Fruit fly (Drosophila melanogaster): Measurements from ENCODE around the gene osa.

Gene osa

dm6 chr3R:17703691-17704537, 14.2 kb downstream of the osa start (continued):
- TF ChIP-seq Dad (GFP tag; optimal IDR thresholded peaks at IDR 0.05) (peak; percentile 99), zf30C (GFP tag; optimal IDR thresholded peaks at IDR 0.05) (peak; percentile 89), cad (GFP tag; optimal IDR thresholded peaks at IDR 0.05) (no peak), ftz-f1 (GFP tag; optimal IDR thresholded peaks at IDR 0.05) (peak; percentile 87), CG34376 (GFP tag; optimal IDR thresholded peaks at IDR 0.05) (peak; percentile 92), grau (tag; optimal IDR thresholded peaks at IDR 0.05) (peak; percentile 98), repo (GFP tag; optimal IDR thresholded peaks at IDR 0.05) (peak; percentile 99), CG8281 (tag; optimal IDR thresholded peaks at IDR 0.05) (peak; percentile 91), Hsf (GFP tag; optimal IDR thresholded peaks at IDR 0.05) (peak; percentile 99), CG6175 (GFP tag; IDR thresholded peaks at IDR 0.05) (peak; percentile 97), CG6683 (GFP tag; optimal IDR thresholded peaks at IDR 0.05) (peak; percentile 96), zfh2 (GFP tag; optimal IDR thresholded peaks at IDR 0.05) (peak; percentile 98), Ptx1 (GFP tag; IDR thresholded peaks at IDR 0.05) (peak; percentile 99), HLH4C (GFP tag; IDR thresholded peaks at IDR 0.05; ENCODE audit: partially characterized antibody) (no peak), CG10366 (GFP tag; IDR thresholded peaks at IDR 0.05) (peak; percentile 99), dimm (GFP tag; IDR thresholded peaks at IDR 0.05) (peak; percentile 98)

- TF ChIP-seq Doc3 (GFP tag; IDR thresholded peaks at IDR 0.05; ENCODE audit: partially characterized antibody) = no peak
- no peak for TF ChIP-seq Tbp (GFP tag; optimal IDR thresholded peaks at IDR 0.05)
- TF ChIP-seq CG7786 (GFP tag; optimal IDR thresholded peaks at IDR 0.05) = no peak
- TF ChIP-seq Sox100B (GFP tag; optimal IDR thresholded peaks at IDR 0.05) = peak; percentile 27
- TF ChIP-seq CG30431 (GFP tag; optimal IDR thresholded peaks at IDR 0.05) = no peak
- no peak for TF ChIP-seq fru (optimal IDR thresholded peaks at IDR 0.05)
- no peak for TF ChIP-seq Myb (GFP tag; optimal IDR thresholded peaks at IDR 0.05)
- TF ChIP-seq CG43689 (GFP tag; IDR thresholded peaks at IDR 0.05) = no peak
- TF ChIP-seq CG2678 (tag; optimal IDR thresholded peaks at IDR 0.05) = peak; percentile 39
- no peak for TF ChIP-seq YL-1 (GFP tag; optimal IDR thresholded peaks at IDR 0.05)
- no peak for TF ChIP-seq twi (tag; optimal IDR thresholded peaks at IDR 0.05)
- TF ChIP-seq CG12942 (GFP tag; optimal IDR thresholded peaks at IDR 0.05) = no peak
- TF ChIP-seq chinmo (GFP tag; IDR thresholded peaks at IDR 0.05; ENCODE audit: partially characterized antibody) = 0 out of 4 replicates have a peak, but pooled peaks have one; percentile 15
- no peak for TF ChIP-seq sim (GFP tag; IDR thresholded peaks at IDR 0.05)
- no peak for TF ChIP-seq Optix (GFP tag; IDR thresholded peaks at IDR 0.05)
- no peak for TF ChIP-seq eve (GFP tag; optimal IDR thresholded peaks at IDR 0.05)
- peak; percentile 26 for TF ChIP-seq mam (GFP tag; optimal IDR thresholded peaks at IDR 0.05)
- TF ChIP-seq row (GFP tag; IDR thresholded peaks at IDR 0.05) = peak; percentile 20; the same call in 2 of the 3 replicates
- no peak for TF ChIP-seq E2f1 (GFP tag; IDR thresholded peaks at IDR 0.05)
- peak; percentile 27 for TF ChIP-seq CG13424 (tag; optimal IDR thresholded peaks at IDR 0.05)
- TF ChIP-seq HLHmδ (GFP tag; optimal IDR thresholded peaks at IDR 0.05) = no peak
- no peak for TF ChIP-seq NK7.1 (GFP tag; optimal IDR thresholded peaks at IDR 0.05)
- TF ChIP-seq unpg (GFP tag; optimal IDR thresholded peaks at IDR 0.05) = no peak
- no peak for TF ChIP-seq CG18599 (GFP tag; optimal IDR thresholded peaks at IDR 0.05)
- no peak for TF ChIP-seq salm (tag; optimal IDR thresholded peaks at IDR 0.05)
- 0 out of 2 replicates have a peak, but pooled peaks have one; percentile 19 for TF ChIP-seq CG42726 (GFP tag; IDR thresholded peaks at IDR 0.05; ENCODE audit: partially characterized antibody)
- peak; percentile 58 for TF ChIP-seq CG11504 (tag; optimal IDR thresholded peaks at IDR 0.05)
- no peak for TF ChIP-seq Sin3A (optimal IDR thresholded peaks at IDR 0.05)
- TF ChIP-seq fd64A (GFP tag; optimal IDR thresholded peaks at IDR 0.05) = no peak
- no peak for TF ChIP-seq CG3407 (GFP tag; optimal IDR thresholded peaks at IDR 0.05)
- TF ChIP-seq bsh (GFP tag; optimal IDR thresholded peaks at IDR 0.05) = peak in 1 of 2 experiments; percentile 78
- peak; percentile 49; the same call in 1 of the 3 replicates for TF ChIP-seq ci (GFP tag; IDR thresholded peaks at IDR 0.05)
- TF ChIP-seq klu (GFP tag; IDR thresholded peaks at IDR 0.05) = no peak
Observed at dm6 chr3R:17703024-17703690, 15.0 kb downstream of the osa start.
